Worm (Caenorhabditis elegans) whole organism, L1 larva: ENCODE measurements around the gene C45G9.2.

Experiments
- C04F5.9 ChIP-seq: sonication (generic microtip); optimal IDR thresholded peaks from 2 replicates; lab custom pipeline; 2016; ENCODE audit warnings: missing genetic modification characterization, missing compliant biosample characterization
- C16A3.4 ChIP-seq: fragments of 150-350 bp; optimal IDR thresholded peaks from 2 replicates; lab custom pipeline; 2014; ENCODE audit warnings: missing biosample characterization, missing genetic modification characterization
- C34B4.2 ChIP-seq: sonication (generic microtip); optimal IDR thresholded peaks from 2 replicates; lab custom pipeline; 2017; ENCODE audit warnings: mild to moderate bottlenecking, missing genetic modification characterization, missing compliant biosample characterization
- F16B12.6 ChIP-seq: fragments of 150-350 bp; optimal IDR thresholded peaks from 2 replicates; lab custom pipeline; 2014; ENCODE audit warnings: missing biosample characterization, missing genetic modification characterization
- aha-1 ChIP-seq: fragments of 150-350 bp; optimal IDR thresholded peaks from 2 replicates; lab custom pipeline; 2014; ENCODE audit warnings: missing biosample characterization, missing genetic modification characterization
- aly-2 ChIP-seq: fragments of 150-350 bp; optimal IDR thresholded peaks from 2 replicates; lab custom pipeline; 2014; ENCODE audit warnings: missing biosample characterization, missing genetic modification characterization
- blmp-1 ChIP-seq: fragments of 150-350 bp; optimal IDR thresholded peaks from 2 replicates; lab custom pipeline; 2014; ENCODE audit warnings: missing biosample characterization, missing genetic modification characterization
- ceh-63 ChIP-seq: fragments of 200-800 bp; sonication (Bioruptor generic); optimal IDR thresholded peaks from 2 replicates; lab custom pipeline; 2018; ENCODE audit warnings: mild to moderate bottlenecking, missing genetic modification characterization, missing compliant biosample characterization
- ceh-90 ChIP-seq: sonication (generic microtip); optimal IDR thresholded peaks from 2 replicates; lab custom pipeline; 2016; ENCODE audit warnings: missing genetic modification characterization, missing compliant biosample characterization
- dsc-1 ChIP-seq: sonication (generic microtip); optimal IDR thresholded peaks from 2 replicates; lab custom pipeline; 2016; ENCODE audit warnings: mild to moderate bottlenecking, missing genetic modification characterization, missing compliant biosample characterization
- efl-1 ChIP-seq, 4 experiments: fragments of 150-350 bp; optimal IDR thresholded peaks in 3 of 4; peaks in 1 of 4; 1 replicate in 1 of 4; 2 replicates in 3 of 4; lab custom pipeline; 2014; ENCODE audit warnings: missing biosample characterization in 2 of 4, missing genetic modification characterization in 2 of 4, missing genetic modification reagents in 2 of 4
- efl-3 ChIP-seq: fragments of 200-800 bp; sonication (Bioruptor generic); optimal IDR thresholded peaks from 2 replicates; lab custom pipeline; 2018; ENCODE audit warnings: mild to moderate bottlenecking, missing genetic modification characterization, missing compliant biosample characterization
- egl-13 ChIP-seq: sonication (generic microtip); optimal IDR thresholded peaks from 2 replicates; lab custom pipeline; 2016; ENCODE audit warnings: missing genotype, missing genetic modification reagents, missing genetic modification characterization, missing compliant biosample characterization
- elt-3 ChIP-seq, 6 experiments: fragments of 150-350 bp in 1 of 6; sonication (generic microtip); optimal IDR thresholded peaks; 2 replicates each; lab custom pipeline; 2017 to 2018; ENCODE audit warnings: missing biosample characterization in 6 of 6, missing genetic modification characterization in 6 of 6, inconsistent platforms in 1 of 6
- fkh-10 ChIP-seq: sonication (generic microtip); optimal IDR thresholded peaks from 2 replicates; lab custom pipeline; 2017; ENCODE audit warnings: missing biosample characterization, missing genetic modification reagents, missing genetic modification characterization
- fos-1 ChIP-seq: fragments of 150-350 bp; optimal IDR thresholded peaks from 2 replicates; lab custom pipeline; 2014; ENCODE audit warnings: missing biosample characterization, missing genetic modification characterization
- hlh-17 ChIP-seq: fragments of 200-800 bp; sonication (Bioruptor generic); optimal IDR thresholded peaks from 2 replicates; lab custom pipeline; 2018; ENCODE audit warnings: missing genetic modification characterization, mild to moderate bottlenecking, missing compliant biosample characterization, moderate library complexity, borderline replicate concordance
- irx-1 ChIP-seq: sonication (generic microtip); optimal IDR thresholded peaks from 2 replicates; lab custom pipeline; 2016; ENCODE audit warnings: missing genetic modification characterization, missing compliant biosample characterization
- isw-1 ChIP-seq: fragments of 200-800 bp; sonication (Bioruptor generic); IDR thresholded peaks from 2 replicates; pipeline ENCODE4 v1.3.6; 2022; ENCODE audit warnings: missing genetic modification characterization, missing compliant biosample characterization
- lin-13 ChIP-seq: fragments of 150-350 bp; optimal IDR thresholded peaks from 2 replicates; lab custom pipeline; 2014; ENCODE audit warnings: missing biosample characterization, missing genetic modification reagents, missing genetic modification characterization
- lin-14 ChIP-seq: fragments of 200-800 bp; sonication (Bioruptor generic); optimal IDR thresholded peaks from 2 replicates; lab custom pipeline; 2018; ENCODE audit warnings: mild to moderate bottlenecking, missing genetic modification characterization, moderate library complexity, missing compliant biosample characterization
- lin-39 ChIP-seq: fragments of 150-350 bp; optimal IDR thresholded peaks from 2 replicates; lab custom pipeline; 2014; ENCODE audit warnings: missing biosample characterization, missing genetic modification reagents, missing genetic modification characterization
- lir-3 ChIP-seq: sonication (generic microtip); optimal IDR thresholded peaks from 2 replicates; lab custom pipeline; 2016; ENCODE audit warnings: mild to moderate bottlenecking, missing genetic modification characterization, moderate library complexity, missing compliant biosample characterization; ENCODE audit not compliant: poor library complexity
- mef-2 ChIP-seq: fragments of 150-350 bp; optimal IDR thresholded peaks from 2 replicates; lab custom pipeline; 2014; ENCODE audit warnings: missing biosample characterization, missing genetic modification characterization
- nhr-11 ChIP-seq: fragments of 150-350 bp; optimal IDR thresholded peaks from 2 replicates; lab custom pipeline; 2014; ENCODE audit warnings: missing biosample characterization, missing genetic modification characterization
- nhr-12 ChIP-seq: sonication (generic microtip); optimal IDR thresholded peaks from 2 replicates; lab custom pipeline; 2017; ENCODE audit warnings: missing biosample characterization, missing genetic modification characterization
- nhr-19 ChIP-seq: fragments of 200-800 bp; sonication (Bioruptor generic); conservative IDR thresholded peaks from 2 replicates; pipeline ENCODE4 v1.3.6; 2022; ENCODE audit warnings: missing genetic modification characterization, missing compliant biosample characterization
- nhr-237 ChIP-seq: fragments of 150-350 bp; optimal IDR thresholded peaks from 2 replicates; lab custom pipeline; 2014; ENCODE audit warnings: missing biosample characterization, missing genetic modification characterization
- nhr-71 ChIP-seq: sonication (generic microtip); optimal IDR thresholded peaks from 2 replicates; lab custom pipeline; 2016; ENCODE audit warnings: mild to moderate bottlenecking, missing genetic modification characterization, moderate library complexity, missing compliant biosample characterization
- nhr-77 ChIP-seq: fragments of 150-350 bp; optimal IDR thresholded peaks from 2 replicates; lab custom pipeline; 2014; ENCODE audit warnings: missing biosample characterization, missing genetic modification characterization
- nhr-84 ChIP-seq: sonication (generic microtip); optimal IDR thresholded peaks from 2 replicates; lab custom pipeline; 2017; ENCODE audit warnings: missing biosample characterization, missing genetic modification characterization
- pag-3 ChIP-seq: sonication (generic microtip); optimal IDR thresholded peaks from 2 replicates; lab custom pipeline; 2017; ENCODE audit warnings: missing genetic modification characterization, mild to moderate bottlenecking, missing compliant biosample characterization, antibody characterized with exemption, borderline replicate concordance; ENCODE audit not compliant: insufficient read depth
- pqm-1 ChIP-seq: sonication (generic microtip); optimal IDR thresholded peaks from 3 replicates; lab custom pipeline; 2017; ENCODE audit warnings: missing biosample characterization, missing genetic modification characterization
- rnt-1 ChIP-seq: sonication (generic microtip); optimal IDR thresholded peaks from 2 replicates; lab custom pipeline; 2016; ENCODE audit warnings: mild to moderate bottlenecking, missing genetic modification characterization, moderate library complexity, missing compliant biosample characterization
- skn-1 ChIP-seq: fragments of 150-350 bp; optimal IDR thresholded peaks from 2 replicates; lab custom pipeline; 2014; ENCODE audit warnings: missing biosample characterization, missing genetic modification characterization
- snu-23 ChIP-seq: sonication (generic microtip); optimal IDR thresholded peaks from 2 replicates; lab custom pipeline; 2016; ENCODE audit warnings: missing genetic modification characterization, missing compliant biosample characterization
- swsn-7 ChIP-seq: sonication (generic microtip); optimal IDR thresholded peaks from 2 replicates; lab custom pipeline; 2016; ENCODE audit warnings: missing genetic modification characterization, missing compliant biosample characterization
- tbx-2 ChIP-seq: sonication (generic microtip); optimal IDR thresholded peaks from 2 replicates; lab custom pipeline; 2016; ENCODE audit warnings: missing genetic modification characterization, missing compliant biosample characterization
- unc-130 ChIP-seq: fragments of 150-350 bp; optimal IDR thresholded peaks from 2 replicates; lab custom pipeline; 2017; ENCODE audit warnings: missing biosample characterization, missing genetic modification characterization, inconsistent platforms
- unc-62 ChIP-seq: fragments of 150-350 bp; optimal IDR thresholded peaks from 2 replicates; lab custom pipeline; 2014; ENCODE audit warnings: missing biosample characterization, missing genetic modification reagents, missing genetic modification characterization
- ztf-11 ChIP-seq, 2 experiments: sonication (generic microtip); optimal IDR thresholded peaks; 2 replicates each; lab custom pipeline; 2016 to 2017; ENCODE audit warnings: missing genetic modification characterization in 2 of 2, missing biosample characterization in 1 of 2, missing compliant biosample characterization in 1 of 2

The C45G9.2 gene

ce11 chrIII:5102616-5103015, 33.8 kb downstream of the C45G9.2 start, which contains the start of gene F54D8.6 (continued):
- TF ChIP-seq efl-1 (optimal IDR thresholded peaks at IDR 0.05; lab: Kevin White, UChicago) (peak; percentile 74 to 76), efl-1 (GFP tag; optimal IDR thresholded peaks at IDR 0.05 in 1 of 2; lab: Kevin White, UChicago) (peak; percentile 65 to 95), lin-39 (no peak), unc-62 (no peak), nhr-77 (tag; lab: Kevin White, UChicago) (no peak), efl-3 (GFP tag; lab: Kevin White, UChicago) (no peak)

ce11 chrIII:5105485-5105884, 36.6 kb downstream of the C45G9.2 start:
- no peak for TF ChIP-seq egl-13 (tag; lab: Kevin White, UChicago)
- TF ChIP-seq unc-62 = no peak
- no peak for TF ChIP-seq C04F5.9 (tag; lab: Kevin White, UChicago)
- TF ChIP-seq unc-130 (tag; lab: Kevin White, UChicago) = no peak
- TF ChIP-seq nhr-19 (GFP tag; lab: Robert Waterston, UW) = no peak
- TF ChIP-seq dsc-1 (tag; lab: Kevin White, UChicago) = no peak
- TF ChIP-seq pag-3 (tag; lab: Kevin White, UChicago) = no peak
- no peak for TF ChIP-seq aly-2 (tag; lab: Kevin White, UChicago)

- TF ChIP-seq aha-1 (no peak), irx-1 (tag; lab: Kevin White, UChicago) (no peak), unc-62 (no peak), lir-3 (no peak), fos-1 (tag; lab: Kevin White, UChicago) (no peak), ceh-63 (GFP tag; lab: Kevin White, UChicago) (no peak), egl-13 (tag; lab: Kevin White, UChicago) (no peak), isw-1 (GFP tag; lab: Robert Waterston, UW) (no peak)
Observed at ce11 chrIII:5106893-5107471, 38.1 kb downstream of the C45G9.2 start, which contains the start of gene dpy-17. dpy-17 (plus strand) TSS chrIII:5107330.

ce11 chrIII:5107959-5108358, 39.1 kb downstream of the C45G9.2 start:
- TF ChIP-seq F16B12.6 (tag; lab: Kevin White, UChicago) = no peak
- TF ChIP-seq rnt-1 (tag; lab: Kevin White, UChicago) = no peak
- TF ChIP-seq aha-1 = no peak
- TF ChIP-seq C16A3.4 (tag; lab: Kevin White, UChicago) = no peak
- TF ChIP-seq mef-2 (tag; lab: Kevin White, UChicago) = no peak
- no peak for TF ChIP-seq nhr-12 (tag; lab: Kevin White, UChicago)
- no peak for TF ChIP-seq swsn-7 (tag; lab: Kevin White, UChicago)
- TF ChIP-seq nhr-84 (tag; lab: Kevin White, UChicago) = no peak
- TF ChIP-seq aly-2 (tag; lab: Kevin White, UChicago) = no peak
- TF ChIP-seq nhr-11 (tag; lab: Kevin White, UChicago) = no peak
- no peak for TF ChIP-seq lir-3
- TF ChIP-seq fkh-10 (GFP tag; lab: Kevin White, UChicago) = no peak

- peak; percentile 90 for TF ChIP-seq lin-14
- TF ChIP-seq lin-13 (GFP tag; lab: Kevin White, UChicago) = peak; percentile 13
- TF ChIP-seq nhr-71 (tag; lab: Kevin White, UChicago) = peak; percentile 86
- TF ChIP-seq nhr-77 (tag; lab: Kevin White, UChicago) = peak; percentile 25
- TF ChIP-seq nhr-19 (GFP tag; lab: Robert Waterston, UW) = peak; percentile 63
- TF ChIP-seq ceh-90 (tag; lab: Kevin White, UChicago) = peak; percentile 59
- TF ChIP-seq tbx-2 (tag; lab: Kevin White, UChicago) = peak; percentile 65
- TF ChIP-seq nhr-12 (tag; lab: Kevin White, UChicago) = no peak
- peak; percentile 77 for TF ChIP-seq snu-23
- TF ChIP-seq ztf-11 (tag; optimal IDR thresholded peaks at IDR 0.05; lab: Kevin White, UChicago) = peak in 1 of 2 experiments; percentile 1
- no peak for TF ChIP-seq C04F5.9 (tag; lab: Kevin White, UChicago)
- TF ChIP-seq lir-3 = peak; percentile 85
- no peak for TF ChIP-seq C34B4.2 (tag; lab: Kevin White, UChicago)
- TF ChIP-seq nhr-237 = no peak
- peak; percentile 3 for TF ChIP-seq blmp-1 (tag; lab: Kevin White, UChicago)
- TF ChIP-seq skn-1 (tag; lab: Kevin White, UChicago) = no peak
- TF ChIP-seq mef-2 (tag; lab: Kevin White, UChicago) = no peak
- TF ChIP-seq efl-1 (optimal IDR thresholded peaks at IDR 0.05; lab: Kevin White, UChicago) = peak; percentile 76 to 80
- TF ChIP-seq efl-1 (GFP tag; optimal IDR thresholded peaks at IDR 0.05 in 1 of 2; lab: Kevin White, UChicago) = peak; percentile 71 to 94
- TF ChIP-seq swsn-7 (tag; lab: Kevin White, UChicago) = peak; percentile 52
- no peak for TF ChIP-seq unc-130 (tag; lab: Kevin White, UChicago)
- no peak for TF ChIP-seq ceh-63 (GFP tag; lab: Kevin White, UChicago)
- TF ChIP-seq pqm-1 (tag; lab: Kevin White, UChicago) = no peak
- TF ChIP-seq isw-1 (GFP tag; lab: Robert Waterston, UW) = peak; percentile 40; the same call in 1 of the 2 replicates
- no peak for TF ChIP-seq hlh-17 (GFP tag; lab: Kevin White, UChicago)
- TF ChIP-seq elt-3 (tag; optimal IDR thresholded peaks at IDR 0.05; lab: Kevin White, UChicago) = no peak
Observed at ce11 chrIII:5108746-5109145, 39.9 kb downstream of the C45G9.2 start.
